Fruit fly (Drosophila melanogaster): ENCODE data around the gene CG12746.

Gene CG12746

DNA sequence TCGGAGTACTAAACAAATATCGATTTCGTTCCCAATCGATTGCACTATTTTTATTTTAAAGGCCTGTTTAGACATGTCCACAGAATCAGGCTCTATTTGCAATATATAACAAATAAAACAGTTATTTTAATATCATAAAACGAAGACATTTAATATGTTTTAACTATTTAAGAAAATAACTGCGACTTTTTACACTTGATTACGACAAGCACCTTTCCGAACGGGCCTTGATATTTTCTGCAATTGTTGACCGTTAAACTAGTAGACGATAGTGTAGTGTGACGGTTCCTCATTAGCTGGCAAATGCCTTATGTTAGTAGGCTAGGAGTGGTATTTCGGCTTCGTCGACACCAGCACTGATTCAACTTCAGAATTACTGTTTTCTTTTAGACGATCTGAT is 3.9 kb downstream of the CG12746 start, which contains the start of the genes CG2931 and Rheb (continued):
- TF ChIP-seq Fer3 (tag; optimal IDR thresholded peaks at IDR 0.05) (peak; percentile 63), Fer2 (tag; optimal IDR thresholded peaks at IDR 0.05) (peak; percentile 34), p53 (GFP tag; optimal IDR thresholded peaks at IDR 0.05) (peak; percentile 15), gcm2 (GFP tag; optimal IDR thresholded peaks at IDR 0.05) (peak; percentile 9), CG6272 (GFP tag; IDR thresholded peaks at IDR 0.05) (peak; percentile 68), C15 (GFP tag; IDR thresholded peaks at IDR 0.05) (no peak), CG17612 (GFP tag; IDR thresholded peaks at IDR 0.05) (no peak), luna (GFP tag; optimal IDR thresholded peaks at IDR 0.05) (no peak), CG3726 (GFP tag; IDR thresholded peaks at IDR 0.05) (no peak), CG7987 (GFP tag; optimal IDR thresholded peaks at IDR 0.05) (peak; percentile 16), B-H2 (GFP tag; optimal IDR thresholded peaks at IDR 0.05) (peak; percentile 72), Scr (GFP tag; IDR thresholded peaks at IDR 0.05; ENCODE audit: partially characterized antibody) (peak; percentile 85), CG10267 (tag; optimal IDR thresholded peaks at IDR 0.05) (peak; percentile 80), CG30020 (tag; optimal IDR thresholded peaks at IDR 0.05) (peak; percentile 97), tio (GFP tag; optimal IDR thresholded peaks at IDR 0.05) (no peak), jumu (GFP tag; optimal IDR thresholded peaks at IDR 0.05) (peak; percentile 30), CG18262 (tag; optimal IDR thresholded peaks at IDR 0.05) (peak; percentile 57), CG3995 (GFP tag; optimal IDR thresholded peaks at IDR 0.05) (peak; percentile 53), CG6791 (GFP tag; IDR thresholded peaks at IDR 0.05; ENCODE audit: partially characterized antibody) (peak; percentile 60), CG12744 (GFP tag; optimal IDR thresholded peaks at IDR 0.05) (peak; percentile 42), dysf (GFP tag; IDR thresholded peaks at IDR 0.05) (peak; percentile 72), Mes4 (GFP tag; optimal IDR thresholded peaks at IDR 0.05) (no peak), Hand (GFP tag; optimal IDR thresholded peaks at IDR 0.05) (peak; percentile 13), Eip74EF (GFP tag; optimal IDR thresholded peaks at IDR 0.05) (no peak), Mad (GFP tag; optimal IDR thresholded peaks at IDR 0.05) (peak; percentile 44), twi (tag; optimal IDR thresholded peaks at IDR 0.05) (peak; percentile 34), mld (GFP tag; IDR thresholded peaks at IDR 0.05; ENCODE audit: partially characterized antibody) (no peak), CG6683 (GFP tag; optimal IDR thresholded peaks at IDR 0.05) (peak; percentile 8), Aef1 (GFP tag; IDR thresholded peaks at IDR 0.05) (peak; percentile 65; the same call in 2 of the 3 replicates), CG8089 (GFP tag; optimal IDR thresholded peaks at IDR 0.05) (peak; percentile 4), bigmax (GFP tag; optimal IDR thresholded peaks at IDR 0.05) (no peak), CG3407 (GFP tag; optimal IDR thresholded peaks at IDR 0.05) (peak; percentile 22), CG10565 (GFP tag; optimal IDR thresholded peaks at IDR 0.05) (no peak), bab2 (GFP tag; optimal IDR thresholded peaks at IDR 0.05) (no peak), knrl (GFP tag; IDR thresholded peaks at IDR 0.05; ENCODE audit: partially characterized antibody) (peak; percentile 84), disco-r (GFP tag; optimal IDR thresholded peaks at IDR 0.05) (no peak), croc (GFP tag; conservative IDR thresholded peaks at IDR 0.05) (peak; percentile 30; the same call in 1 of the 3 replicates), CG7556 (GFP tag; optimal IDR thresholded peaks at IDR 0.05) (peak; percentile 20), CG14050 (GFP tag; IDR thresholded peaks at IDR 0.05) (no peak), CG1603 (tag; optimal IDR thresholded peaks at IDR 0.05) (peak; percentile 80), CG11247 (GFP tag; IDR thresholded peaks at IDR 0.05) (peak; percentile 47), CG12071 (GFP tag; optimal IDR thresholded peaks at IDR 0.05) (no peak), BEAF-32 (GFP tag; optimal IDR thresholded peaks at IDR 0.05) (peak; percentile 91), Spps (tag; optimal IDR thresholded peaks at IDR 0.05) (peak; percentile 23), CG10654 (GFP tag; optimal IDR thresholded peaks at IDR 0.05) (peak; percentile 56), CG34422 (GFP tag; IDR thresholded peaks at IDR 0.05) (peak; percentile 35; the same call in 1 of the 3 replicates), pan (optimal IDR thresholded peaks at IDR 0.05) (no peak), pan (GFP tag; optimal IDR thresholded peaks at IDR 0.05 in 1 of 2, IDR thresholded peaks at IDR 0.05 in 1 of 2) (peak in 1 of 2 experiments; percentile 79), shn (GFP tag; optimal IDR thresholded peaks at IDR 0.05) (no peak), fd3F (GFP tag; optimal IDR thresholded peaks at IDR 0.05) (peak; percentile 55), CG32532 (GFP tag; IDR thresholded peaks at IDR 0.05) (peak; percentile 71)

Measured in whole organism, embryonic.